Worm (Caenorhabditis elegans): ENCODE data around the gene ugt-5.

DNA sequence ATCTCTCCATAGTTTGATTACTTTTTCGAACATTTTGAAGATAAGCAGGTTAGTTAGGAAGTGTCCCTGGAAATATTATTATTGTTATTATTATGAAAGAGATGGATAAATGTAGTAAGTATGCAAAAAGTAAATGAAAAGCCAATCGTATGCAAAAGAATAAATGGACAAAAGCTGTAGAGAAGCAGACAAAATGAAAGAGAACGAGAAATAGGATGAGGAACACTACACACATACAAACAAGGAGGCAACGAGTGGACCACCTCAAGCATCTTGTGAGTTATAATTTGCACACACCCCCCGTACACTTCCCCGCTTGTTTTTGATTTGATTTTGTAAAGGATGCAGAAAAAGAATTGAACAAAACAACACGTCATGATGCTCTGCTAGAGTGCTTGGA, 18.4 kb upstream of the ugt-5 start, which contains the start of gene ZC443.2:
- TF ChIP-seq aha-1 (tag): no peak
- no peak for TF ChIP-seq ceh-44 (GFP tag; IDR thresholded peaks at IDR 0.05)
- TF ChIP-seq lsy-2 (tag; optimal IDR thresholded peaks at IDR 0.05): no peak
- no peak for TF ChIP-seq skn-1 (tag; optimal IDR thresholded peaks at IDR 0.05)
- no peak for TF ChIP-seq D1046.2 (GFP tag; IDR thresholded peaks at IDR 0.05)
- no peak for TF ChIP-seq fkh-10 (GFP tag; optimal IDR thresholded peaks at IDR 0.05)
- no peak for TF ChIP-seq F37D6.2 (tag; optimal IDR thresholded peaks at IDR 0.05)
- TF ChIP-seq aly-2 (tag; optimal IDR thresholded peaks at IDR 0.05): no peak
